Fruit fly (Drosophila melanogaster) whole organism, pupa: ENCODE data around the gene Nuak.

Source experiments
- CG10348 ChIP-seq: fragments of 200-800 bp; sonication (Bioruptor generic); IDR thresholded peaks from 2 replicates; pipeline ENCODE4 v1.3.6; 2022; ENCODE audit warnings: missing biosample characterization, missing genetic modification characterization
- CG12605 ChIP-seq: fragments of 200-800 bp; sonication (Bioruptor generic); IDR thresholded peaks from 2 replicates; pipeline ENCODE4 v1.3.6; 2022; ENCODE audit warnings: missing biosample characterization, missing genetic modification characterization
- CG13204 ChIP-seq: fragments of 200-800 bp; sonication (Bioruptor generic); optimal IDR thresholded peaks from 2 replicates; lab custom pipeline; 2018; ENCODE audit warnings: missing biosample characterization, mild to moderate bottlenecking, missing genetic modification characterization, moderate library complexity
- CG14655 ChIP-seq: fragments of 200-800 bp; sonication (Bioruptor generic); optimal IDR thresholded peaks from 3 replicates; lab custom pipeline; 2017; ENCODE audit warnings: mild to moderate bottlenecking, missing biosample characterization, missing genetic modification reagents, missing genetic modification characterization
- CG15710 ChIP-seq: fragments of 200-800 bp; sonication (Bioruptor generic); optimal IDR thresholded peaks from 2 replicates; lab custom pipeline; 2018; ENCODE audit warnings: missing biosample characterization, mild to moderate bottlenecking, missing genetic modification characterization, moderate library complexity
- CG17806 ChIP-seq: fragments of 200-800 bp; sonication (Bioruptor generic); optimal IDR thresholded peaks from 2 replicates; lab custom pipeline; 2018; ENCODE audit warnings: missing biosample characterization, mild to moderate bottlenecking, missing genetic modification characterization, moderate library complexity
- CG32121 ChIP-seq: fragments of 200-800 bp; sonication (Bioruptor generic); IDR thresholded peaks from 2 replicates; pipeline ENCODE4 v1.3.6; 2022; ENCODE audit warnings: missing biosample characterization, missing genetic modification characterization
- CG34367 ChIP-seq: fragments of 200-800 bp; sonication (Bioruptor generic); optimal IDR thresholded peaks from 2 replicates; lab custom pipeline; 2018; ENCODE audit warnings: missing biosample characterization, mild to moderate bottlenecking, missing genetic modification characterization
- CG4496 ChIP-seq: fragments of 200-800 bp; sonication (Bioruptor generic); IDR thresholded peaks from 3 replicates; pipeline ENCODE4 v1.3.6; 2022; ENCODE audit warnings: missing biosample characterization, missing genetic modification characterization
- CG8159 ChIP-seq: fragments of 200-800 bp; sonication (Bioruptor generic); optimal IDR thresholded peaks from 3 replicates; lab custom pipeline; 2018; ENCODE audit warnings: missing biosample characterization, mild to moderate bottlenecking, missing genetic modification characterization, moderate library complexity
- CG8301 ChIP-seq: fragments of 200-800 bp; sonication (Bioruptor generic); optimal IDR thresholded peaks from 2 replicates; lab custom pipeline; 2018; ENCODE audit warnings: missing biosample characterization, mild to moderate bottlenecking, missing genetic modification characterization
- CG9948 ChIP-seq: fragments of 200-800 bp; sonication (Bioruptor generic); optimal IDR thresholded peaks from 2 replicates; lab custom pipeline; 2018; ENCODE audit warnings: missing biosample characterization, mild to moderate bottlenecking, missing genetic modification characterization, moderate library complexity
- D1 ChIP-seq: fragments of 200-800 bp; sonication (Bioruptor generic); optimal IDR thresholded peaks from 2 replicates; lab custom pipeline; 2018; ENCODE audit warnings: missing biosample characterization, mild to moderate bottlenecking, missing genetic modification characterization, moderate library complexity
- EcR ChIP-seq: fragments of 200-800 bp; sonication (Bioruptor generic); optimal IDR thresholded peaks from 3 replicates; lab custom pipeline; 2019; ENCODE audit warnings: missing biosample characterization, missing genetic modification characterization, mild to moderate bottlenecking, moderate library complexity, missing genetic modification reagents
- Ets98B ChIP-seq: fragments of 200-800 bp; sonication (Bioruptor generic); IDR thresholded peaks from 2 replicates; pipeline ENCODE4 v1.3.6; 2022; ENCODE audit warnings: missing biosample characterization, missing genetic modification characterization
- Pif1A ChIP-seq: fragments of 200-800 bp; sonication (Bioruptor generic); optimal IDR thresholded peaks from 3 replicates; lab custom pipeline; 2016; ENCODE audit warnings: missing biosample characterization, missing genetic modification characterization
- Pif1B ChIP-seq: fragments of 200-800 bp; sonication (Bioruptor generic); optimal IDR thresholded peaks from 3 replicates; lab custom pipeline; 2016; ENCODE audit warnings: missing biosample characterization, missing genetic modification characterization
- Snoo ChIP-seq: fragments of 200-800 bp; sonication (Bioruptor generic); optimal IDR thresholded peaks from 3 replicates; lab custom pipeline; 2017; ENCODE audit warnings: missing biosample characterization, mild to moderate bottlenecking, missing genetic modification characterization, inconsistent platforms
- fd96Ca ChIP-seq: fragments of 200-800 bp; sonication (Bioruptor generic); IDR thresholded peaks from 3 replicates; pipeline ENCODE4 v1.3.6; 2022; ENCODE audit warnings: missing biosample characterization, missing genetic modification characterization
- gl ChIP-seq: fragments of 200-800 bp; sonication (Bioruptor generic); optimal IDR thresholded peaks from 2 replicates; lab custom pipeline; 2018; ENCODE audit warnings: missing biosample characterization, mild to moderate bottlenecking, missing genetic modification characterization
- rn ChIP-seq: fragments of 200-800 bp; sonication (Bioruptor generic); IDR thresholded peaks from 2 replicates; pipeline ENCODE4 v1.3.6; 2022; ENCODE audit warnings: missing biosample characterization, missing genetic modification characterization

The Nuak gene

dm6 chr3R:10352844-10353243, 88.7 kb downstream of the Nuak start:
- TF ChIP-seq CG14655 (no peak), CG12605 (GFP tag; lab: Robert Waterston, UW) (no peak), Ets98B (GFP tag; lab: Robert Waterston, UW) (no peak), Pif1B (GFP tag; lab: Kevin White, UChicago) (no peak), CG15710 (tag; lab: Kevin White, UChicago) (no peak), CG17806 (tag; lab: Kevin White, UChicago) (no peak), CG9948 (tag; lab: Kevin White, UChicago) (no peak), CG8301 (tag; lab: Kevin White, UChicago) (no peak), Snoo (no peak), CG13204 (GFP tag; lab: Kevin White, UChicago) (no peak), gl (tag; lab: Kevin White, UChicago) (no peak), CG4496 (no peak), rn (GFP tag; lab: Robert Waterston, UW) (no peak), CG32121 (GFP tag; lab: Robert Waterston, UW) (no peak), fd96Ca (GFP tag; lab: Robert Waterston, UW) (no peak), CG8159 (tag; lab: Kevin White, UChicago) (no peak)

dm6 chr3R:10353932-10354703, 90.0 kb downstream of the Nuak start:
- TF ChIP-seq CG14655 (peak; percentile 56), CG13204 (GFP tag; lab: Kevin White, UChicago) (no peak), CG34367 (tag; lab: Kevin White, UChicago) (peak; percentile 0), CG17806 (tag; lab: Kevin White, UChicago) (peak; percentile 25), CG4496 (no peak), CG8159 (tag; lab: Kevin White, UChicago) (peak; percentile 59), CG9948 (tag; lab: Kevin White, UChicago) (peak; percentile 33), Pif1A (GFP tag; lab: Kevin White, UChicago) (peak; percentile 22), CG12605 (GFP tag; lab: Robert Waterston, UW) (no peak), CG8301 (tag; lab: Kevin White, UChicago) (peak; percentile 45), Ets98B (GFP tag; lab: Robert Waterston, UW) (no peak), CG15710 (tag; lab: Kevin White, UChicago) (peak; percentile 45)

DNA sequence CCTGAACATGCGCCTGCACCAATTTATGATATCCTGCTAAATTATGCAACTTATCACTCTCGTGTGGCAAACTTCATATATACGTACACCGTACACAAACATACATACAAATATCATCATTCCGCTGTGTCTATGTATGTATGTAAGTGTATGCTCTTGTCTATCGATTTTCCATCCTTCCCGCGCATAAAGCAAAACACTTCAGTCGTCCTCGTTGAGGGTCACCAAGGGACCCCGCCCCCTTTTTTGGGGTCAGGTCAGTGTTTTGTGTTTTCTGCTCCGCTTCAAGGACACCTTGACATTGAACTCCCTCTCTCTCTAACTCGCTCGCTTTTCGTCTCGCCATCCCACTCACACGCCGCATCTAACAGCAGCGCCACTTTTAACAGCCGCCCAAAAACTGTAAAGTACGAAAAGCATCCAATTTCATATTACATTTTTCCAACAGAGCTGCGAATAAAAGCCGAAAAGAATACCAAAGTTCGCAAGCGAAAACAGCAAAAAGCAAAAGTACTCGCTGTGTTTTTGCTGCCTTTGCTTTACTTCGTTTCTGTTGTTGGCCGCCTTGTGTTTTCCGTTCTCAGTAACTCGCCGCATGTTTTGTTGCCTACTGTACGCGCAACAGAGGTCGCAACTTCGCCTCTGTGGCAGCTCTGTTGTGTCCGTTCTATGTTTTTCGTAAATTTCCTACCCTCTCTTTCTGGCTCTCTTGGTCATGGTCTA, 91.9 kb downstream of the Nuak start:
- TF ChIP-seq CG17806 (tag; lab: Kevin White, UChicago) (no peak), CG13204 (GFP tag; lab: Kevin White, UChicago) (no peak), gl (tag; lab: Kevin White, UChicago) (no peak), Pif1B (GFP tag; lab: Kevin White, UChicago) (no peak), CG8159 (tag; lab: Kevin White, UChicago) (no peak), EcR (GFP tag; lab: Kevin White, UChicago) (peak; percentile 45), CG10348 (no peak), fd96Ca (GFP tag; lab: Robert Waterston, UW) (no peak)

- TF ChIP-seq rn (GFP tag; lab: Robert Waterston, UW), result no peak
- TF ChIP-seq CG8301 (tag; lab: Kevin White, UChicago), result peak; percentile 93
- peak; percentile 93 for TF ChIP-seq CG14655
- TF ChIP-seq CG13204 (GFP tag; lab: Kevin White, UChicago), result peak; percentile 80
- peak; percentile 90 for TF ChIP-seq Pif1A (GFP tag; lab: Kevin White, UChicago)
- peak; percentile 90 for TF ChIP-seq CG17806 (tag; lab: Kevin White, UChicago)
- TF ChIP-seq Pif1B (GFP tag; lab: Kevin White, UChicago), result peak; percentile 90
- TF ChIP-seq CG10348, result no peak
- TF ChIP-seq CG9948 (tag; lab: Kevin White, UChicago), result peak; percentile 90
- TF ChIP-seq D1 (tag; lab: Kevin White, UChicago), result peak; percentile 78
- TF ChIP-seq CG12605 (GFP tag; lab: Robert Waterston, UW), result no peak
- no peak for TF ChIP-seq CG32121 (GFP tag; lab: Robert Waterston, UW)
- TF ChIP-seq CG4496, result no peak
- TF ChIP-seq fd96Ca (GFP tag; lab: Robert Waterston, UW), result peak; percentile 43; the same call in 2 of the 3 replicates
- TF ChIP-seq EcR (GFP tag; lab: Kevin White, UChicago), result no peak
- TF ChIP-seq CG15710 (tag; lab: Kevin White, UChicago), result peak; percentile 91
- TF ChIP-seq CG34367 (tag; lab: Kevin White, UChicago), result peak; percentile 88
- TF ChIP-seq Snoo, result peak; percentile 75
- peak; percentile 83 for TF ChIP-seq gl (tag; lab: Kevin White, UChicago)
- TF ChIP-seq CG8159 (tag; lab: Kevin White, UChicago), result peak; percentile 92
- TF ChIP-seq Ets98B (GFP tag; lab: Robert Waterston, UW), result no peak
Measured at dm6 chr3R:10356563-10357363, 92.7 kb downstream of the Nuak start.

- TF ChIP-seq gl (tag; lab: Kevin White, UChicago) (no peak), EcR (GFP tag; lab: Kevin White, UChicago) (peak; percentile 26)
Measured at dm6 chr3R:10357364-10357676, 93.2 kb downstream of the Nuak start.
